Fruit fly (Drosophila melanogaster) whole organism, embryonic: ENCODE results near the gene CCT7.
A peak's percentile ranks its signal among the peaks of the same experiment; 100 is the strongest.

Experiments
- ATbp ChIP-seq: fragments of 200-800 bp; sonication (Bioruptor generic); optimal IDR thresholded peaks from 2 replicates; lab custom pipeline; 2017; ENCODE audit warnings: missing biosample characterization, mild to moderate bottlenecking, missing genetic modification characterization, missing genetic modification reagents
- B-H1 ChIP-seq: fragments of 200-800 bp; sonication (Bioruptor generic); IDR thresholded peaks from 3 replicates; pipeline ENCODE4 v1.3.6; 2022; ENCODE audit warnings: missing biosample characterization, missing genetic modification characterization
- Bgb ChIP-seq: fragments of 200-800 bp; sonication (Bioruptor generic); IDR thresholded peaks from 2 replicates; pipeline ENCODE4 v1.3.6; 2022; ENCODE audit warnings: missing biosample characterization, missing genetic modification characterization; ENCODE audit not compliant: partially characterized antibody
- CG11696 ChIP-seq: fragments of 200-800 bp; sonication (Bioruptor generic); IDR thresholded peaks from 2 replicates; pipeline ENCODE4 v1.3.6; 2022; ENCODE audit warnings: missing biosample characterization, missing genetic modification characterization
- CG13775 ChIP-seq: fragments of 200-800 bp; sonication (Bioruptor generic); optimal IDR thresholded peaks from 3 replicates; lab custom pipeline; 2017; ENCODE audit warnings: missing biosample characterization, mild to moderate bottlenecking, missing genetic modification characterization
- CG1529 ChIP-seq: fragments of 200-800 bp; sonication (Bioruptor generic); optimal IDR thresholded peaks from 3 replicates; lab custom pipeline; 2018; ENCODE audit warnings: missing biosample characterization, missing genetic modification characterization
- CG15601 ChIP-seq: fragments of 200-800 bp; sonication (Bioruptor generic); optimal IDR thresholded peaks from 3 replicates; lab custom pipeline; 2019; ENCODE audit warnings: missing biosample characterization, mild to moderate bottlenecking, missing genetic modification characterization, moderate library complexity
- CG1647 ChIP-seq: fragments of 200-800 bp; sonication (Bioruptor generic); optimal IDR thresholded peaks from 3 replicates; lab custom pipeline; 2016; ENCODE audit warnings: missing biosample characterization, missing genetic modification characterization
- CG2199 ChIP-seq: fragments of 200-800 bp; sonication (Bioruptor generic); IDR thresholded peaks from 3 replicates; pipeline ENCODE4 v1.3.6; 2022; ENCODE audit warnings: missing biosample characterization, missing genetic modification characterization
- CG2678 ChIP-seq: fragments of 200-800 bp; sonication (Bioruptor generic); optimal IDR thresholded peaks from 3 replicates; lab custom pipeline; 2019; ENCODE audit warnings: missing biosample characterization, mild to moderate bottlenecking, missing genetic modification characterization, moderate library complexity
- CG3281 ChIP-seq: fragments of 200-800 bp; sonication (Bioruptor generic); optimal IDR thresholded peaks from 3 replicates; lab custom pipeline; 2017; ENCODE audit warnings: missing biosample characterization, mild to moderate bottlenecking, missing genetic modification characterization
- CG3847 ChIP-seq: fragments of 200-800 bp; sonication (Bioruptor generic); IDR thresholded peaks from 2 replicates; pipeline ENCODE4 v1.3.6; 2022; ENCODE audit warnings: missing biosample characterization, missing genetic modification characterization
- CG6175 ChIP-seq: fragments of 200-800 bp; sonication (Bioruptor generic); IDR thresholded peaks from 3 replicates; pipeline ENCODE4 v1.3.6; 2022; ENCODE audit warnings: missing biosample characterization, missing genetic modification characterization
- CG6683 ChIP-seq: fragments of 200-800 bp; sonication (Bioruptor generic); optimal IDR thresholded peaks from 2 replicates; lab custom pipeline; 2017; ENCODE audit warnings: missing biosample characterization, mild to moderate bottlenecking, missing genetic modification characterization, missing genetic modification reagents
- CG6813 ChIP-seq: fragments of 200-800 bp; sonication (Bioruptor generic); optimal IDR thresholded peaks from 2 replicates; lab custom pipeline; 2017; ENCODE audit warnings: missing biosample characterization, missing genetic modification characterization, mild to moderate bottlenecking, moderate library complexity, missing genetic modification reagents
- CG7372 ChIP-seq: fragments of 200-800 bp; sonication (Bioruptor generic); IDR thresholded peaks from 2 replicates; pipeline ENCODE4 v1.3.6; 2022; ENCODE audit warnings: missing biosample characterization, missing genetic modification characterization
- CG8290 ChIP-seq, 3 experiments: fragments of 200-800 bp; sonication (Bioruptor generic); optimal IDR thresholded peaks; 2 replicates each; lab custom pipeline; 2016 to 2019; ENCODE audit warnings: missing biosample characterization in 3 of 3, missing genetic modification characterization in 3 of 3, mild to moderate bottlenecking in 2 of 3, moderate library complexity in 1 of 3
- CG9797 ChIP-seq: fragments of 200-800 bp; sonication (Bioruptor generic); optimal IDR thresholded peaks from 3 replicates; lab custom pipeline; 2018; ENCODE audit warnings: missing biosample characterization, mild to moderate bottlenecking, missing genetic modification characterization
- CrebB ChIP-seq: fragments of 200-800 bp; sonication (Bioruptor generic); optimal IDR thresholded peaks from 3 replicates; lab custom pipeline; 2018; ENCODE audit warnings: missing biosample characterization, mild to moderate bottlenecking, missing genetic modification characterization
- Deaf1 ChIP-seq: fragments of 200-800 bp; optimal IDR thresholded peaks from 3 replicates; lab custom pipeline; 2019; ENCODE audit warnings: missing biosample characterization, mild to moderate bottlenecking, missing genetic modification characterization, moderate library complexity
- Dek ChIP-seq: fragments of 200-800 bp; sonication (Bioruptor generic); optimal IDR thresholded peaks from 3 replicates; lab custom pipeline; 2019; ENCODE audit warnings: missing biosample characterization, mild to moderate bottlenecking, missing genetic modification characterization, moderate library complexity
- E2f1 ChIP-seq: fragments of 200-800 bp; sonication (Bioruptor generic); IDR thresholded peaks from 2 replicates; pipeline ENCODE4 v1.3.6; 2022; ENCODE audit warnings: missing biosample characterization, missing genetic modification characterization
- GATAe ChIP-seq: fragments of 200-800 bp; sonication (Bioruptor generic); conservative IDR thresholded peaks from 2 replicates; pipeline ENCODE4 v1.3.6; 2022; ENCODE audit warnings: missing biosample characterization, missing genetic modification characterization
- Hsf ChIP-seq: fragments of 200-800 bp; sonication (Bioruptor generic); optimal IDR thresholded peaks from 3 replicates; lab custom pipeline; 2016; ENCODE audit warnings: missing biosample characterization, missing genetic modification characterization
- Mrtf ChIP-seq: fragments of 200-800 bp; sonication (Bioruptor generic); IDR thresholded peaks from 3 replicates; pipeline ENCODE4 v1.3.6; 2022; ENCODE audit warnings: missing biosample characterization, missing genetic modification characterization
- Myb ChIP-seq: fragments of 200-800 bp; sonication (Bioruptor generic); optimal IDR thresholded peaks from 2 replicates; lab custom pipeline; 2016; ENCODE audit warnings: missing biosample characterization, missing genetic modification characterization
- Ravus ChIP-seq: fragments of 200-800 bp; sonication (Bioruptor generic); IDR thresholded peaks from 2 replicates; pipeline ENCODE4 v1.3.6; 2022; ENCODE audit warnings: missing biosample characterization, missing genetic modification characterization
- Side ChIP-seq: fragments of 200-800 bp; sonication (Bioruptor generic); optimal IDR thresholded peaks from 2 replicates; lab custom pipeline; 2016; ENCODE audit warnings: missing biosample characterization, missing genetic modification characterization
- Sry-δ ChIP-seq: fragments of 200-800 bp; sonication (Bioruptor generic); optimal IDR thresholded peaks from 2 replicates; lab custom pipeline; 2016; ENCODE audit warnings: missing biosample characterization, missing genetic modification characterization
- Trl ChIP-seq, 3 experiments: fragments of >200 bp in 2 of 3; fragments of 200-800 bp in 1 of 3; sonication (Bioruptor generic) in 1 of 3; optimal IDR thresholded peaks; 2 replicates in 1 of 3; 3 replicates in 2 of 3; lab custom pipeline; 2016 to 2017; ENCODE audit warnings: missing biosample characterization in 1 of 3, missing genetic modification characterization in 1 of 3
- Vsx1 ChIP-seq: fragments of 200-800 bp; sonication (Bioruptor generic); optimal IDR thresholded peaks from 2 replicates; lab custom pipeline; 2017; ENCODE audit warnings: missing biosample characterization, mild to moderate bottlenecking, missing genetic modification characterization, missing genetic modification reagents
- al ChIP-seq: fragments of 200-800 bp; sonication (Bioruptor generic); IDR thresholded peaks from 2 replicates; pipeline ENCODE4 v1.3.6; 2022; ENCODE audit warnings: missing biosample characterization, missing genetic modification characterization
- caup ChIP-seq: fragments of 200-800 bp; sonication (Bioruptor generic); optimal IDR thresholded peaks from 3 replicates; lab custom pipeline; 2017; ENCODE audit warnings: missing biosample characterization, mild to moderate bottlenecking, missing genetic modification characterization, moderate library complexity; ENCODE audit not compliant: severe bottlenecking
- corto ChIP-seq: fragments of 200-800 bp; sonication (Bioruptor generic); optimal IDR thresholded peaks from 2 replicates; lab custom pipeline; 2016; ENCODE audit warnings: missing biosample characterization, mild to moderate bottlenecking, missing genetic modification characterization, moderate library complexity
- dmrt11E ChIP-seq: fragments of 200-800 bp; sonication (Bioruptor generic); optimal IDR thresholded peaks from 3 replicates; lab custom pipeline; 2018; ENCODE audit warnings: missing biosample characterization, mild to moderate bottlenecking, missing genetic modification characterization, moderate library complexity
- eyg ChIP-seq: fragments of 200-800 bp; sonication (Bioruptor generic); optimal IDR thresholded peaks from 3 replicates; lab custom pipeline; 2016; ENCODE audit warnings: missing biosample characterization, missing genetic modification characterization
- gcm ChIP-seq: fragments of 200-800 bp; sonication (Bioruptor generic); optimal IDR thresholded peaks from 2 replicates; lab custom pipeline; 2019; ENCODE audit warnings: missing biosample characterization, mild to moderate bottlenecking, missing genetic modification characterization, moderate library complexity
- hbn ChIP-seq: fragments of 200-800 bp; sonication (Bioruptor generic); IDR thresholded peaks from 2 replicates; pipeline ENCODE4 v1.3.6; 2022; ENCODE audit warnings: missing biosample characterization, missing genetic modification characterization; ENCODE audit not compliant: partially characterized antibody
- kni ChIP-seq: fragments of 200-800 bp; sonication (Bioruptor generic); optimal IDR thresholded peaks from 3 replicates; lab custom pipeline; 2017; ENCODE audit warnings: mild to moderate bottlenecking, missing biosample characterization, missing genetic modification reagents, missing genetic modification characterization
- org-1 ChIP-seq: fragments of 200-800 bp; sonication (Bioruptor generic); optimal IDR thresholded peaks from 2 replicates; lab custom pipeline; 2017; ENCODE audit warnings: missing biosample characterization, missing genetic modification characterization
- otp ChIP-seq: fragments of 200-800 bp; sonication (Bioruptor generic); IDR thresholded peaks from 3 replicates; pipeline ENCODE4, ENCODE4 v1.3.6; 2022; ENCODE audit warnings: missing biosample characterization, missing genetic modification characterization
- peb ChIP-seq: fragments of 200-800 bp; sonication (Bioruptor generic); IDR thresholded peaks from 2 replicates; pipeline ENCODE4 v1.3.6; 2022; ENCODE audit warnings: missing biosample characterization, missing genetic modification characterization
- pho ChIP-seq: fragments of 200-800 bp; sonication (Bioruptor generic); optimal IDR thresholded peaks from 2 replicates; lab custom pipeline; 2016; ENCODE audit warnings: missing biosample characterization, missing genetic modification characterization
- pnt ChIP-seq: fragments of 200-800 bp; sonication (Bioruptor generic); optimal IDR thresholded peaks from 3 replicates; lab custom pipeline; 2016; ENCODE audit warnings: missing biosample characterization, missing genetic modification characterization
- slou ChIP-seq: fragments of 200-800 bp; sonication (Bioruptor generic); optimal IDR thresholded peaks from 3 replicates; lab custom pipeline; 2016; ENCODE audit warnings: missing biosample characterization, missing genetic modification characterization
- stwl ChIP-seq: fragments of 200-800 bp; sonication (Bioruptor generic); optimal IDR thresholded peaks from 3 replicates; lab custom pipeline; 2018; ENCODE audit warnings: missing biosample characterization, mild to moderate bottlenecking, missing genetic modification characterization, moderate library complexity
- unpg ChIP-seq: fragments of 200-800 bp; sonication (Bioruptor generic); optimal IDR thresholded peaks from 3 replicates; lab custom pipeline; 2018; ENCODE audit warnings: missing biosample characterization, mild to moderate bottlenecking, missing genetic modification characterization, moderate library complexity
- usp ChIP-seq: fragments of >200 bp; optimal IDR thresholded peaks from 2 replicates; lab custom pipeline; 2017; ENCODE audit warnings: missing biosample characterization, missing genetic modification characterization
- wdn ChIP-seq: fragments of 200-800 bp; sonication (Bioruptor generic); IDR thresholded peaks from 2 replicates; pipeline ENCODE4 v1.3.6; 2022; ENCODE audit warnings: missing biosample characterization, missing genetic modification characterization

Gene CCT7

dm6 chr3R:8812342-8812966 is 11.1 kb downstream of the CCT7 start (continued):
- TF ChIP-seq eyg (GFP tag; lab: Kevin White, UChicago) (no peak), Ravus (GFP tag; lab: Robert Waterston, UW) (no peak), slou (peak; percentile 45), Sry-δ (GFP tag; lab: Kevin White, UChicago) (no peak), CG2199 (peak; percentile 85), CG2678 (tag; lab: Kevin White, UChicago) (peak; percentile 14), CG9797 (GFP tag; lab: Kevin White, UChicago) (no peak), hbn (GFP tag; lab: Robert Waterston, UW) (no peak), CG11696 (GFP tag; lab: Robert Waterston, UW) (0 out of 2 replicates have a peak, but pooled peaks have one; percentile 12), CG6175 (GFP tag; lab: Robert Waterston, UW) (no peak), wdn (GFP tag; lab: Robert Waterston, UW) (0 out of 2 replicates have a peak, but pooled peaks have one; percentile 24), CG1647 (GFP tag; lab: Kevin White, UChicago) (peak; percentile 18), stwl (no peak), Side (GFP tag; lab: Kevin White, UChicago) (no peak), Vsx1 (GFP tag; lab: Kevin White, UChicago) (no peak), Dek (tag; lab: Kevin White, UChicago) (no peak), usp (GFP tag; lab: Kevin White, UChicago) (no peak), unpg (GFP tag; lab: Kevin White, UChicago) (peak; percentile 40), Deaf1 (peak; percentile 40), corto (GFP tag; lab: Kevin White, UChicago) (no peak), CG7372 (no peak), GATAe (GFP tag; lab: Robert Waterston, UW) (no peak), Myb (GFP tag; lab: Kevin White, UChicago) (peak; percentile 18), CG3281 (GFP tag; lab: Kevin White, UChicago) (no peak), CG13775 (GFP tag; lab: Kevin White, UChicago) (no peak), Hsf (GFP tag; lab: Kevin White, UChicago) (peak; percentile 54), B-H1 (GFP tag; lab: Robert Waterston, UW) (peak; percentile 48; the same call in 2 of the 3 replicates), ATbp (peak; percentile 44), Bgb (GFP tag; lab: Robert Waterston, UW) (no peak), pho (GFP tag; lab: Kevin White, UChicago) (peak; percentile 6), org-1 (GFP tag; lab: Kevin White, UChicago) (peak; percentile 59), gcm (GFP tag; lab: Kevin White, UChicago) (peak; percentile 52), peb (GFP tag; lab: Robert Waterston, UW) (no peak), CG1529 (GFP tag; lab: Kevin White, UChicago) (peak; percentile 22), E2f1 (peak; percentile 49; the same call in 1 of the 2 replicates), kni (GFP tag; lab: Kevin White, UChicago) (peak; percentile 52), CG3847 (no peak), otp (GFP tag; lab: Robert Waterston, UW) (0 out of 3 replicates have a peak, but pooled peaks have one; percentile 24), CG6813 (GFP tag; lab: Kevin White, UChicago) (peak; percentile 34), Mrtf (GFP tag; lab: Robert Waterston, UW) (peak; percentile 33; the same call in 1 of the 3 replicates), dmrt11E (tag; lab: Kevin White, UChicago) (peak; percentile 36), CG15601 (tag; lab: Kevin White, UChicago) (peak; percentile 12), caup (GFP tag; lab: Kevin White, UChicago) (no peak), pnt (GFP tag; lab: Kevin White, UChicago) (peak; percentile 17), al (GFP tag; lab: Robert Waterston, UW) (peak; percentile 46; the same call in 1 of the 2 replicates), CG6683 (GFP tag; lab: Kevin White, UChicago) (no peak), CrebB (tag; lab: Kevin White, UChicago) (no peak), Trl (optimal IDR thresholded peaks at IDR 0.05; lab: Kevin White, UChicago) (no peak), Trl (GFP tag; optimal IDR thresholded peaks at IDR 0.05; lab: Kevin White, UChicago) (no peak), CG8290 (GFP tag; optimal IDR thresholded peaks at IDR 0.05; lab: Kevin White, UChicago) (no peak), CG8290 (tag; optimal IDR thresholded peaks at IDR 0.05; lab: Kevin White, UChicago) (peak in 1 of 2 experiments; percentile 23)
